Worm (Caenorhabditis elegans): Measurements from ENCODE around the gene F25E5.16.

Gene F25E5.16

ce11 chrV:7436911-7437310, 1.2 kb upstream of the F25E5.16 start (continued):
- no peak for TF ChIP-seq lin-13 (GFP tag; optimal IDR thresholded peaks at IDR 0.05)
- TF ChIP-seq fos-1 (tag; optimal IDR thresholded peaks at IDR 0.05): no peak
- TF ChIP-seq ceh-63 (GFP tag; optimal IDR thresholded peaks at IDR 0.05): no peak
- no peak for TF ChIP-seq sptf-1 (tag; optimal IDR thresholded peaks at IDR 0.05)
- TF ChIP-seq lin-35 (GFP tag; optimal IDR thresholded peaks at IDR 0.05): peak in 1 of 2 experiments; percentile 84
- no peak for TF ChIP-seq hlh-17 (GFP tag; optimal IDR thresholded peaks at IDR 0.05; ENCODE audit: borderline replicate concordance)
- TF ChIP-seq aha-1 (tag; optimal IDR thresholded peaks at IDR 0.05): no peak
- TF ChIP-seq tlp-1 (tag; optimal IDR thresholded peaks at IDR 0.05): no peak
- peak; percentile 87 for TF ChIP-seq ama-1 (optimal IDR thresholded peaks at IDR 0.05)
- peak; percentile 72 for TF ChIP-seq unc-130 (tag; optimal IDR thresholded peaks at IDR 0.05)
- TF ChIP-seq nhr-12 (tag; optimal IDR thresholded peaks at IDR 0.05): no peak
- no peak for TF ChIP-seq ets-5 (GFP tag; IDR thresholded peaks at IDR 0.05)
- TF ChIP-seq nhr-28 (tag; optimal IDR thresholded peaks at IDR 0.05): no peak
- no peak for TF ChIP-seq C04F5.9 (tag; optimal IDR thresholded peaks at IDR 0.05)
- TF ChIP-seq alr-1 (tag; optimal IDR thresholded peaks at IDR 0.05; ENCODE audit: borderline replicate concordance): no peak
- no peak for TF ChIP-seq unc-86 (tag; optimal IDR thresholded peaks at IDR 0.05)
- no peak for TF ChIP-seq sup-37 (GFP tag; optimal IDR thresholded peaks at IDR 0.05)
- peak in 1 of 2 experiments; percentile 79 for TF ChIP-seq mdl-1 (tag; optimal IDR thresholded peaks at IDR 0.05)
- TF ChIP-seq C16A3.4 (tag; optimal IDR thresholded peaks at IDR 0.05): peak; percentile 32
- TF ChIP-seq unc-30 (tag; optimal IDR thresholded peaks at IDR 0.05): no peak
- peak; percentile 94 for TF ChIP-seq blmp-1 (tag; optimal IDR thresholded peaks at IDR 0.05)
- TF ChIP-seq tbx-2 (tag; optimal IDR thresholded peaks at IDR 0.05): peak; percentile 65
- no peak for TF ChIP-seq unc-62 (GFP tag; optimal IDR thresholded peaks at IDR 0.05)
- TF ChIP-seq aly-2 (tag; optimal IDR thresholded peaks at IDR 0.05): no peak
- no peak for TF ChIP-seq pqm-1 (tag; optimal IDR thresholded peaks at IDR 0.05)
- peak; percentile 21 for TF ChIP-seq vab-15 (tag; optimal IDR thresholded peaks at IDR 0.05)
- no peak for TF ChIP-seq hlh-4 (tag; optimal IDR thresholded peaks at IDR 0.05)
- TF ChIP-seq elt-2 (tag; optimal IDR thresholded peaks at IDR 0.05): no peak
- TF ChIP-seq sox-4 (tag; optimal IDR thresholded peaks at IDR 0.05): no peak
- TF ChIP-seq ceh-88 (GFP tag; IDR thresholded peaks at IDR 0.05): no peak; the same call in 1 of the 2 replicates
- peak; percentile 80 for TF ChIP-seq nhr-71 (tag; optimal IDR thresholded peaks at IDR 0.05)
- no peak for TF ChIP-seq nhr-77 (tag; optimal IDR thresholded peaks at IDR 0.05)
- no peak for TF ChIP-seq pag-3 (tag; optimal IDR thresholded peaks at IDR 0.05; ENCODE audit: borderline replicate concordance, insufficient read depth)
- TF ChIP-seq ceh-8 (GFP tag; optimal IDR thresholded peaks at IDR 0.05): no peak
- peak in 4 of 6 experiments; percentile 0 to 97 (median 50) for TF ChIP-seq elt-3 (tag; optimal IDR thresholded peaks at IDR 0.05)
- no peak for TF ChIP-seq hpl-2 (GFP tag; optimal IDR thresholded peaks at IDR 0.05)
- peak; percentile 79 for TF ChIP-seq nhr-19 (GFP tag; conservative IDR thresholded peaks at IDR 0.05)
- no peak for TF ChIP-seq nhr-11 (tag; optimal IDR thresholded peaks at IDR 0.05)
- TF ChIP-seq nhr-90 (tag; optimal IDR thresholded peaks at IDR 0.05; ENCODE audit: poor library complexity): peak; percentile 77
- no peak for TF ChIP-seq lin-15B (tag; optimal IDR thresholded peaks at IDR 0.05)
- TF ChIP-seq snpc-4 (tag; optimal IDR thresholded peaks at IDR 0.05): no peak
- no peak for TF ChIP-seq mab-9 (GFP tag; IDR thresholded peaks at IDR 0.05)
- no peak for TF ChIP-seq nhr-84 (tag; optimal IDR thresholded peaks at IDR 0.05)
- no peak for TF ChIP-seq fkh-4 (tag; optimal IDR thresholded peaks at IDR 0.05; ENCODE audit: borderline replicate concordance)
- TF ChIP-seq skn-1 (tag; optimal IDR thresholded peaks at IDR 0.05): peak; percentile 54
- no peak for TF ChIP-seq Y116A8C.19 (tag; optimal IDR thresholded peaks at IDR 0.05; ENCODE audit: borderline replicate concordance)
- TF ChIP-seq dpl-1 (GFP tag; optimal IDR thresholded peaks at IDR 0.05): peak in 2 of 3 experiments; percentile 20 to 31
- no peak for TF ChIP-seq lir-3 (tag; optimal IDR thresholded peaks at IDR 0.05; ENCODE audit: poor library complexity)
- TF ChIP-seq nhr-85 (tag): peak; percentile 93
- TF ChIP-seq xbp-1 (tag; optimal IDR thresholded peaks at IDR 0.05): no peak
- no peak for TF ChIP-seq fkh-10 (GFP tag; optimal IDR thresholded peaks at IDR 0.05)
